Worm (Caenorhabditis elegans) whole organism, L4 larva: ENCODE measurements around the gene lin-25.

Experiments
- D1046.2 ChIP-seq: fragments of 200-800 bp; sonication (Bioruptor generic); IDR thresholded peaks from 2 replicates; pipeline ENCODE4 v1.3.6; 2022; ENCODE audit warnings: missing genetic modification characterization, missing compliant biosample characterization
- F37D6.2 ChIP-seq: sonication (generic microtip); optimal IDR thresholded peaks from 2 replicates; lab custom pipeline; 2016; ENCODE audit warnings: mild to moderate bottlenecking, missing genetic modification characterization, missing compliant biosample characterization
- F44E2.7 ChIP-seq: fragments of 200-800 bp; sonication (Bioruptor generic); IDR thresholded peaks from 2 replicates; pipeline ENCODE4 v2.1.2; 2022; ENCODE audit warnings: missing genetic modification characterization, missing compliant biosample characterization
- Y105C5A.15 ChIP-seq: fragments of 200-800 bp; sonication (Bioruptor generic); IDR thresholded peaks from 2 replicates; pipeline ENCODE4 v1.3.6; 2022; ENCODE audit warnings: missing genetic modification characterization, missing compliant biosample characterization
- Y5F2A.4 ChIP-seq: fragments of 200-800 bp; sonication (Bioruptor generic); optimal IDR thresholded peaks from 2 replicates; lab custom pipeline; 2018; ENCODE audit warnings: mild to moderate bottlenecking, missing genetic modification characterization, missing compliant biosample characterization
- aha-1 ChIP-seq: fragments of 150-350 bp; peaks from one replicate; lab custom pipeline; 2014; ENCODE audit warnings: missing biosample characterization, missing genetic modification characterization
- aly-2 ChIP-seq: sonication (generic microtip); optimal IDR thresholded peaks from 2 replicates; lab custom pipeline; 2018; ENCODE audit warnings: missing biosample characterization, missing genetic modification characterization
- ceh-20 ChIP-seq: fragments of 200-800 bp; sonication (Bioruptor generic); IDR thresholded peaks from 2 replicates; pipeline ENCODE4 v1.3.6; 2022; ENCODE audit warnings: missing genetic modification reagents, missing genetic modification characterization, missing compliant biosample characterization
- ceh-32 ChIP-seq: sonication (generic microtip); optimal IDR thresholded peaks from 2 replicates; lab custom pipeline; 2016; ENCODE audit warnings: mild to moderate bottlenecking, missing genetic modification characterization, missing compliant biosample characterization; ENCODE audit not compliant: poor library complexity
- ceh-44 ChIP-seq: fragments of 200-800 bp; sonication (Bioruptor generic); IDR thresholded peaks from 2 replicates; pipeline ENCODE4 v1.3.6; 2022; ENCODE audit warnings: missing genetic modification reagents, missing genetic modification characterization, missing compliant biosample characterization
- ceh-62 ChIP-seq: sonication (generic microtip); optimal IDR thresholded peaks from 2 replicates; lab custom pipeline; 2017; ENCODE audit warnings: missing biosample characterization, missing genetic modification characterization
- ceh-82 ChIP-seq: sonication (generic microtip); optimal IDR thresholded peaks from 2 replicates; lab custom pipeline; 2017; ENCODE audit warnings: missing biosample characterization, missing genetic modification characterization
- daf-8 ChIP-seq: fragments of 200-800 bp; sonication (Bioruptor generic); IDR thresholded peaks from 2 replicates; pipeline ENCODE4 v1.3.6; 2022; ENCODE audit warnings: missing genetic modification characterization, missing compliant biosample characterization
- duxl-1 ChIP-seq: sonication (generic microtip); optimal IDR thresholded peaks from 2 replicates; lab custom pipeline; 2016; ENCODE audit warnings: mild to moderate bottlenecking, missing genetic modification characterization, moderate library complexity, missing compliant biosample characterization; ENCODE audit not compliant: poor library complexity
- egl-27 ChIP-seq: sonication (generic microtip); optimal IDR thresholded peaks from 3 replicates; lab custom pipeline; 2017; ENCODE audit warnings: missing biosample characterization, missing genetic modification reagents, missing genetic modification characterization
- egl-43 ChIP-seq: fragments of 200-800 bp; sonication (Bioruptor generic); IDR thresholded peaks from 2 replicates; pipeline ENCODE4 v1.3.6; 2022; ENCODE audit warnings: missing genetic modification reagents, missing genetic modification characterization, missing compliant biosample characterization
- fos-1 ChIP-seq: fragments of 150-350 bp; optimal IDR thresholded peaks from 2 replicates; lab custom pipeline; 2014; ENCODE audit warnings: missing biosample characterization, missing genetic modification characterization
- hlh-30 ChIP-seq: sonication (generic microtip); optimal IDR thresholded peaks from 2 replicates; lab custom pipeline; 2017; ENCODE audit warnings: antibody characterized with exemption, mild to moderate bottlenecking, missing genetic modification characterization, missing compliant biosample characterization; ENCODE audit not compliant: insufficient read depth
- lin-15B ChIP-seq: fragments of 150-350 bp; sonication (generic microtip); optimal IDR thresholded peaks from 3 replicates; lab custom pipeline; 2014; ENCODE audit warnings: missing biosample characterization, missing genetic modification characterization
- lin-39 ChIP-seq: fragments of 150-350 bp; optimal IDR thresholded peaks from 2 replicates; lab custom pipeline; 2014; ENCODE audit warnings: missing biosample characterization, missing genetic modification reagents, missing genetic modification characterization
- lir-3 ChIP-seq: sonication (generic microtip); optimal IDR thresholded peaks from 2 replicates; lab custom pipeline; 2016; ENCODE audit warnings: mild to moderate bottlenecking, missing genetic modification characterization, missing compliant biosample characterization
- lsy-2 ChIP-seq, 2 experiments: fragments of 150-350 bp in 1 of 2; sonication (generic microtip) in 1 of 2; optimal IDR thresholded peaks; 2 replicates each; lab custom pipeline; 2014 to 2017; ENCODE audit warnings: missing biosample characterization in 2 of 2, missing genetic modification characterization in 2 of 2
- madf-9 ChIP-seq: fragments of 200-800 bp; sonication (Bioruptor generic); conservative IDR thresholded peaks from 2 replicates; pipeline ENCODE4 v1.3.6; 2022; ENCODE audit warnings: missing genetic modification reagents, missing genetic modification characterization, missing compliant biosample characterization
- mdl-1 ChIP-seq, 2 experiments: fragments of 150-350 bp in 1 of 2; sonication (generic microtip) in 1 of 2; optimal IDR thresholded peaks; 2 replicates each; lab custom pipeline; 2014 to 2017; ENCODE audit warnings: missing biosample characterization in 2 of 2, missing genetic modification characterization in 2 of 2
- mxl-3 ChIP-seq: fragments of 200-800 bp; sonication (Bioruptor generic); optimal IDR thresholded peaks from 2 replicates; lab custom pipeline; 2018; ENCODE audit warnings: mild to moderate bottlenecking, missing genetic modification characterization, missing compliant biosample characterization
- nhr-102 ChIP-seq: sonication (generic microtip); optimal IDR thresholded peaks from 2 replicates; lab custom pipeline; 2016; ENCODE audit warnings: mild to moderate bottlenecking, missing genetic modification characterization, moderate library complexity, missing compliant biosample characterization
- nhr-111 ChIP-seq: fragments of 200-800 bp; sonication (Bioruptor generic); optimal IDR thresholded peaks from 2 replicates; lab custom pipeline; 2018; ENCODE audit warnings: mild to moderate bottlenecking, missing genetic modification characterization, missing compliant biosample characterization
- nhr-28 ChIP-seq: fragments of 150-350 bp; optimal IDR thresholded peaks from 2 replicates; lab custom pipeline; 2014; ENCODE audit warnings: missing biosample characterization, missing genetic modification characterization
- nhr-6 ChIP-seq: fragments of 150-350 bp; optimal IDR thresholded peaks from 2 replicates; lab custom pipeline; 2014; ENCODE audit warnings: missing biosample characterization, missing genetic modification characterization
- pqm-1 ChIP-seq: sonication (generic microtip); optimal IDR thresholded peaks from 2 replicates; lab custom pipeline; 2017; ENCODE audit warnings: missing biosample characterization, missing genetic modification characterization
- snpc-4 ChIP-seq: fragments of 150-350 bp; optimal IDR thresholded peaks from 2 replicates; lab custom pipeline; 2014; ENCODE audit warnings: missing biosample characterization, missing genetic modification characterization
- spr-3 ChIP-seq: fragments of 200-800 bp; sonication (Bioruptor generic); optimal IDR thresholded peaks from 2 replicates; lab custom pipeline; 2018; ENCODE audit warnings: mild to moderate bottlenecking, missing genetic modification characterization, missing compliant biosample characterization
- tra-1 ChIP-seq: fragments of 200-800 bp; sonication (Bioruptor generic); IDR thresholded peaks from 2 replicates; pipeline ENCODE4 v1.3.6; 2022; ENCODE audit warnings: missing genetic modification reagents, missing genetic modification characterization, missing compliant biosample characterization
- unc-39 ChIP-seq: sonication (generic microtip); optimal IDR thresholded peaks from 2 replicates; lab custom pipeline; 2017; ENCODE audit warnings: missing biosample characterization, missing genetic modification characterization
- unc-62 ChIP-seq, 3 experiments: fragments of 150-350 bp in 1 of 3; sonication (generic microtip); optimal IDR thresholded peaks in 2 of 3; peaks in 1 of 3; 1 replicate in 1 of 3; 2 replicates in 2 of 3; lab custom pipeline; 2014 to 2017; ENCODE audit warnings: missing biosample characterization in 3 of 3, missing genetic modification characterization in 3 of 3, missing genetic modification reagents in 3 of 3, missing genotype in 1 of 3
- vab-7 ChIP-seq: fragments of 200-800 bp; sonication (Bioruptor generic); IDR thresholded peaks from 2 replicates; pipeline ENCODE4 v1.3.6; 2022; ENCODE audit warnings: missing genetic modification reagents, missing genetic modification characterization, missing compliant biosample characterization
- zip-11 ChIP-seq: fragments of 200-800 bp; sonication (Bioruptor generic); IDR thresholded peaks from 2 replicates; pipeline ENCODE4 v1.3.6; 2022; ENCODE audit warnings: missing genetic modification characterization, missing compliant biosample characterization
- zip-2 ChIP-seq: fragments of 150-350 bp; optimal IDR thresholded peaks from 2 replicates; lab custom pipeline; 2014; ENCODE audit warnings: missing biosample characterization, missing genetic modification characterization
- ztf-11 ChIP-seq: fragments of 150-350 bp; optimal IDR thresholded peaks from 2 replicates; lab custom pipeline; 2014; ENCODE audit warnings: missing biosample characterization, missing genetic modification characterization

Gene lin-25

ce11 chrV:12649636-12650035 is at the start of gene lin-25:
Gene lin-25 (plus strand): TSS chrV:12649925.
- TF ChIP-seq unc-62 (GFP tag; optimal IDR thresholded peaks at IDR 0.05 in 1 of 2; lab: Kevin White, UChicago) (no peak), unc-62 (tag; optimal IDR thresholded peaks at IDR 0.05; lab: Kevin White, UChicago) (no peak), lin-15B (no peak), ceh-62 (tag; lab: Kevin White, UChicago) (no peak), zip-2 (no peak), fos-1 (tag; lab: Kevin White, UChicago) (no peak), ceh-32 (tag; lab: Kevin White, UChicago) (no peak), nhr-6 (tag; lab: Kevin White, UChicago) (peak; percentile 36), D1046.2 (no peak), tra-1 (no peak), madf-9 (GFP tag; lab: Robert Waterston, UW) (no peak), lsy-2 (tag; optimal IDR thresholded peaks at IDR 0.05; lab: Kevin White, UChicago) (peak in 1 of 2 experiments; percentile 54), nhr-28 (peak; percentile 57), pqm-1 (peak; percentile 27), mxl-3 (peak; percentile 52), F37D6.2 (tag; lab: Kevin White, UChicago) (no peak), nhr-102 (tag; lab: Kevin White, UChicago) (no peak), vab-7 (GFP tag; lab: Robert Waterston, UW) (no peak), egl-43 (GFP tag; lab: Robert Waterston, UW) (no peak), mdl-1 (tag; optimal IDR thresholded peaks at IDR 0.05; lab: Kevin White, UChicago) (no peak), Y105C5A.15 (GFP tag; lab: Robert Waterston, UW) (no peak)

ce11 chrV:12601835-12602234 is 47.9 kb upstream of the lin-25 start:
- TF ChIP-seq unc-62 (GFP tag; optimal IDR thresholded peaks at IDR 0.05 in 1 of 2; lab: Kevin White, UChicago) (peak in 1 of 2 experiments; percentile 84), unc-62 (tag; optimal IDR thresholded peaks at IDR 0.05; lab: Kevin White, UChicago) (no peak), aha-1 (tag; lab: Kevin White, UChicago) (peak; percentile 53), egl-27 (tag; lab: Kevin White, UChicago) (no peak)

- TF ChIP-seq lir-3 (no peak), ztf-11 (tag; lab: Kevin White, UChicago) (no peak), egl-27 (tag; lab: Kevin White, UChicago) (no peak), ceh-20 (GFP tag; lab: Robert Waterston, UW) (no peak), zip-2 (no peak), spr-3 (GFP tag; lab: Kevin White, UChicago) (no peak), ceh-82 (tag; lab: Kevin White, UChicago) (no peak), nhr-111 (no peak), lin-39 (no peak), F44E2.7 (GFP tag; lab: Robert Waterston, UW) (no peak), duxl-1 (tag; lab: Kevin White, UChicago) (no peak), Y5F2A.4 (GFP tag; lab: Kevin White, UChicago) (no peak), unc-39 (tag; lab: Kevin White, UChicago) (no peak), daf-8 (GFP tag; lab: Robert Waterston, UW) (no peak), snpc-4 (tag; lab: Kevin White, UChicago) (no peak), aly-2 (tag; lab: Kevin White, UChicago) (no peak), zip-11 (GFP tag; lab: Robert Waterston, UW) (no peak), hlh-30 (tag; lab: Kevin White, UChicago) (no peak), ceh-44 (no peak), unc-62 (GFP tag; optimal IDR thresholded peaks at IDR 0.05 in 1 of 2; lab: Kevin White, UChicago) (no peak), unc-62 (tag; optimal IDR thresholded peaks at IDR 0.05; lab: Kevin White, UChicago) (no peak)
Measured at ce11 chrV:12607113-12607512, 42.6 kb upstream of the lin-25 start, which contains the start of gene erg-28. Gene erg-28 (plus strand): TSS chrV:12607413.
